Fruit fly (Drosophila melanogaster) whole organism, adult: Measurements from ENCODE around the gene nxf2.

Source experiments
- CG11617 ChIP-seq: fragments of 200-800 bp; sonication (Bioruptor generic); optimal IDR thresholded peaks from 2 replicates; lab custom pipeline; 2017; ENCODE audit warnings: mild to moderate bottlenecking, missing biosample characterization, missing genetic modification reagents, missing genetic modification characterization
- CG12768 ChIP-seq: fragments of 200-800 bp; sonication (Bioruptor generic); optimal IDR thresholded peaks from 2 replicates; lab custom pipeline; 2017; ENCODE audit warnings: missing biosample characterization, missing genetic modification characterization, mild to moderate bottlenecking, moderate library complexity, missing genetic modification reagents
- CG14711 ChIP-seq: fragments of 200-800 bp; sonication (Bioruptor generic); optimal IDR thresholded peaks from 2 replicates; lab custom pipeline; 2018; ENCODE audit warnings: missing biosample characterization, mild to moderate bottlenecking, missing genetic modification characterization, moderate library complexity
- CG1620 ChIP-seq: fragments of 200-800 bp; sonication (Bioruptor generic); optimal IDR thresholded peaks from 2 replicates; lab custom pipeline; 2016; ENCODE audit warnings: missing biosample characterization, missing genetic modification characterization
- CG33017 ChIP-seq: fragments of 200-800 bp; sonication (Bioruptor generic); optimal IDR thresholded peaks from 2 replicates; lab custom pipeline; 2018; ENCODE audit warnings: missing biosample characterization, mild to moderate bottlenecking, missing genetic modification characterization, moderate library complexity
- CG5204 ChIP-seq: fragments of 200-800 bp; sonication (Bioruptor generic); optimal IDR thresholded peaks from 2 replicates; lab custom pipeline; 2016; ENCODE audit warnings: missing biosample characterization, missing genetic modification characterization
- CG7045 ChIP-seq: fragments of 200-800 bp; sonication (Bioruptor generic); optimal IDR thresholded peaks from 2 replicates; lab custom pipeline; 2017; ENCODE audit warnings: missing biosample characterization, mild to moderate bottlenecking, missing genetic modification characterization
- CG7101 ChIP-seq: fragments of 200-800 bp; sonication (Bioruptor generic); optimal IDR thresholded peaks from 2 replicates; lab custom pipeline; 2018; ENCODE audit warnings: missing biosample characterization, mild to moderate bottlenecking, missing genetic modification characterization, moderate library complexity
- Clk ChIP-seq: fragments of 200-800 bp; sonication (Bioruptor generic); optimal IDR thresholded peaks from 2 replicates; lab custom pipeline; 2017; ENCODE audit warnings: missing biosample characterization, missing genetic modification characterization
- Crg-1 ChIP-seq: fragments of 200-800 bp; sonication (Bioruptor generic); optimal IDR thresholded peaks from 2 replicates; lab custom pipeline; 2016; ENCODE audit warnings: missing biosample characterization, missing genetic modification characterization
- Hr96 ChIP-seq: fragments of 200-800 bp; sonication (Bioruptor generic); optimal IDR thresholded peaks from 2 replicates; lab custom pipeline; 2016; ENCODE audit warnings: missing biosample characterization, missing genetic modification characterization
- Mnt ChIP-seq: fragments of 200-800 bp; sonication (Bioruptor generic); optimal IDR thresholded peaks from 2 replicates; lab custom pipeline; 2016; ENCODE audit warnings: missing biosample characterization, mild to moderate bottlenecking, missing genetic modification characterization
- bab1 ChIP-seq: fragments of 200-800 bp; sonication (Bioruptor generic); optimal IDR thresholded peaks from 3 replicates; lab custom pipeline; 2019; ENCODE audit warnings: missing biosample characterization, mild to moderate bottlenecking, missing genetic modification characterization, moderate library complexity
- cic ChIP-seq: fragments of 200-800 bp; sonication (Bioruptor generic); optimal IDR thresholded peaks from 2 replicates; lab custom pipeline; 2017; ENCODE audit warnings: missing biosample characterization, mild to moderate bottlenecking, missing genetic modification characterization, moderate library complexity
- cnc ChIP-seq, 2 experiments: fragments of >200 bp; optimal IDR thresholded peaks; 2 replicates each; lab custom pipeline; 2017
- kay ChIP-seq: fragments of 200-800 bp; sonication (Bioruptor generic); peaks from one replicate; lab custom pipeline; 2016; ENCODE audit warnings: missing biosample characterization, missing genetic modification characterization, borderline replicate concordance
- ovo ChIP-seq: fragments of 200-800 bp; sonication (Bioruptor generic); optimal IDR thresholded peaks from 2 replicates; lab custom pipeline; 2016; ENCODE audit warnings: missing biosample characterization, missing genetic modification characterization
- pad ChIP-seq: fragments of 200-800 bp; sonication (Bioruptor generic); optimal IDR thresholded peaks from 3 replicates; lab custom pipeline; 2017; ENCODE audit warnings: missing biosample characterization, missing genetic modification characterization, mild to moderate bottlenecking, moderate library complexity, missing genetic modification reagents
- tj ChIP-seq: fragments of 200-800 bp; sonication (Bioruptor generic); optimal IDR thresholded peaks from 3 replicates; lab custom pipeline; 2017; ENCODE audit warnings: missing biosample characterization, mild to moderate bottlenecking, missing genetic modification characterization, moderate library complexity
- toe ChIP-seq: fragments of 200-800 bp; sonication (Bioruptor generic); optimal IDR thresholded peaks from 2 replicates; lab custom pipeline; 2016; ENCODE audit warnings: missing biosample characterization, missing genetic modification characterization

The nxf2 gene

dm6 chr3L:16566093-16566492 is 14.0 kb downstream of the nxf2 start:
- TF ChIP-seq Mnt (GFP tag; lab: Kevin White, UChicago) = no peak
- TF ChIP-seq CG1620 (GFP tag; lab: Kevin White, UChicago) = no peak
- TF ChIP-seq kay (GFP tag; lab: Kevin White, UChicago) = no peak
- no peak for TF ChIP-seq Hr96
- TF ChIP-seq CG7045 (GFP tag; lab: Kevin White, UChicago) = no peak
- no peak for TF ChIP-seq CG33017 (tag; lab: Kevin White, UChicago)
- no peak for TF ChIP-seq bab1
- no peak for TF ChIP-seq CG5204 (GFP tag; lab: Kevin White, UChicago)
- no peak for TF ChIP-seq toe
- no peak for TF ChIP-seq pad

DNA sequence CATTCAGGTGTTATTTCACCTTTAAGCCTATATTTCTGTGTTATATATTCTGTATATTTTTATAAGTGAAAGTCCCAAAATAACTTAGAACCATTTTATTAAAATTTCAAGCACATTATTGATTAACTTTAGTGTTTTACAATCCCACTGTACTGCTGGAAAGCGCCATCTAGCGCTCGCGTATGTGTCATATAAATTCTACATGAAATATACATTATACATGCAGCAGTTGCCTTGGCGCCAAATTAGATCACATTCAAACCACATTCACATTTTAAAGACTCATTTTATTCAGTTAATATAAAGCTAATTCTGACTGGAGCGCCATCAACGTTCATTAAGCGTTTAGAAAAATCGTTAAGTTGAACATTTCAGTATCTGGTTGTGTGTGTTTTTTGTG is 16.7 kb downstream of the nxf2 start:
- TF ChIP-seq cnc (optimal IDR thresholded peaks at IDR 0.05; lab: Kevin White, UChicago) (no peak), Crg-1 (GFP tag; lab: Kevin White, UChicago) (no peak), Mnt (GFP tag; lab: Kevin White, UChicago) (no peak), bab1 (no peak), CG33017 (tag; lab: Kevin White, UChicago) (no peak), CG11617 (GFP tag; lab: Kevin White, UChicago) (no peak), toe (no peak), kay (GFP tag; lab: Kevin White, UChicago) (no peak), Clk (GFP tag; lab: Kevin White, UChicago) (no peak), CG14711 (tag; lab: Kevin White, UChicago) (no peak), CG5204 (GFP tag; lab: Kevin White, UChicago) (no peak), pad (no peak), tj (GFP tag; lab: Kevin White, UChicago) (no peak)

DNA sequence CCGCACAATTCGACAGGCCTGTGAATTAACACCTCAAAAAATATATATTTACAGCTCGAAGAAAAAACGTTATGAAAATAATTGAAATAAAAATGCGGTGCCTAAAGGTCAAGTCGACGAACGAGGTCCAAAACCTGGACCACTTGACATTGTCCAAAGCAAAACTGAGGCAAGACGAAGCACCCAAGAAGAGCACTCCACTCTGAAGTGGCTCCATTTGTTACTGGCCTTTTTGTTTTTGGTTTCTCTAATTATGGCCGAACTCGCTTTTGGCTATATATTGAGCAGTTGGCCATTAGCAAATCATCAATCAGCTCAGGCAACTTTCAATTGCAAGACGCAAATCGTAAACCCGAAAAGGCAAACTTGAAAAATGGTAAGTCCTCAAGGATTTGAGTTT is 23.6 kb downstream of the nxf2 start, which contains the start of gene CG4229:
Gene CG4229 (plus strand): TSS at position 301 of the 400 bp plus-strand sequence.
- TF ChIP-seq CG7101 (tag; lab: Kevin White, UChicago) (no peak), CG11617 (GFP tag; lab: Kevin White, UChicago) (no peak), tj (GFP tag; lab: Kevin White, UChicago) (no peak), CG33017 (tag; lab: Kevin White, UChicago) (no peak), cic (GFP tag; lab: Kevin White, UChicago) (no peak), Hr96 (no peak)

dm6 chr3L:16546159-16546558 is 33.9 kb downstream of the nxf2 start:
- no peak for TF ChIP-seq CG7101 (tag; lab: Kevin White, UChicago)
- no peak for TF ChIP-seq pad
- no peak for TF ChIP-seq CG1620 (GFP tag; lab: Kevin White, UChicago)

DNA sequence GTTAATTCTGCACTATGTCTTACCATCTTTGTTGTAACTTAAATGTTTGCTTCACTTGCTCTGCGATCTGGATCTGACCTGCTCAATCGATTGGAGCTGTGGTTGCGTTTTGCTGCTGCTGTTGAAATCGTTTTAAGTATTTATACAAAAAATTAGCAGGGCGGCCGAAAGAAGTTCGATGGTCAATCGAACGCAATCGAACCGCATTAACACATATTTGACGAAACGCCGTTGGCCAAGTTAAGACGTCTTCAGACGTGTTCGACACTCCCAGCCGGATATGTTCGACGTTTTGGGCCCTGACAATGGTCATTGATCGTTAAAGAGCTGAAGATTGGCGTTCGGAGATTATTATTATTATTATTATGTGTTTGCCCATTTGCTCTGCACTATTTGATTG is 34.6 kb downstream of the nxf2 start, which contains the start of gene CG13033:
Gene CG13033 (minus strand): TSS at position 118 of the 400 bp plus-strand sequence.
- TF ChIP-seq CG11617 (GFP tag; lab: Kevin White, UChicago) (no peak), pad (no peak), CG33017 (tag; lab: Kevin White, UChicago) (no peak), kay (GFP tag; lab: Kevin White, UChicago) (no peak), cic (GFP tag; lab: Kevin White, UChicago) (no peak), Hr96 (no peak)

dm6 chr3L:16544220-16544619 is 35.9 kb downstream of the nxf2 start:
- TF ChIP-seq Mnt (GFP tag; lab: Kevin White, UChicago) (no peak), pad (no peak), kay (GFP tag; lab: Kevin White, UChicago) (no peak), CG7045 (GFP tag; lab: Kevin White, UChicago) (no peak), cic (GFP tag; lab: Kevin White, UChicago) (no peak), tj (GFP tag; lab: Kevin White, UChicago) (no peak), CG11617 (GFP tag; lab: Kevin White, UChicago) (no peak), cnc (optimal IDR thresholded peaks at IDR 0.05; lab: Kevin White, UChicago) (no peak), CG7101 (tag; lab: Kevin White, UChicago) (no peak), ovo (no peak), Crg-1 (GFP tag; lab: Kevin White, UChicago) (no peak), CG12768 (GFP tag; lab: Kevin White, UChicago) (no peak), CG1620 (GFP tag; lab: Kevin White, UChicago) (no peak), Hr96 (no peak), CG5204 (GFP tag; lab: Kevin White, UChicago) (no peak), CG33017 (tag; lab: Kevin White, UChicago) (no peak), bab1 (no peak)

- no peak for TF ChIP-seq CG11617 (GFP tag; lab: Kevin White, UChicago)
- TF ChIP-seq Clk (GFP tag; lab: Kevin White, UChicago) = no peak
- TF ChIP-seq ovo = no peak
- no peak for TF ChIP-seq tj (GFP tag; lab: Kevin White, UChicago)
- no peak for TF ChIP-seq kay (GFP tag; lab: Kevin White, UChicago)
- no peak for TF ChIP-seq Hr96
- TF ChIP-seq CG7045 (GFP tag; lab: Kevin White, UChicago) = no peak
- no peak for TF ChIP-seq bab1
- TF ChIP-seq pad = no peak
- no peak for TF ChIP-seq CG7101 (tag; lab: Kevin White, UChicago)
- TF ChIP-seq CG1620 (GFP tag; lab: Kevin White, UChicago) = no peak
- no peak for TF ChIP-seq CG5204 (GFP tag; lab: Kevin White, UChicago)
Observed at dm6 chr3L:16542998-16543624, 37.0 kb downstream of the nxf2 start, which contains the start of gene CG43373. Gene CG43373, minus strand, starts transcription at chr3L:16543370.
